ENCODE assay signal across 3 worm cellular contexts in the genomic region with DNA sequence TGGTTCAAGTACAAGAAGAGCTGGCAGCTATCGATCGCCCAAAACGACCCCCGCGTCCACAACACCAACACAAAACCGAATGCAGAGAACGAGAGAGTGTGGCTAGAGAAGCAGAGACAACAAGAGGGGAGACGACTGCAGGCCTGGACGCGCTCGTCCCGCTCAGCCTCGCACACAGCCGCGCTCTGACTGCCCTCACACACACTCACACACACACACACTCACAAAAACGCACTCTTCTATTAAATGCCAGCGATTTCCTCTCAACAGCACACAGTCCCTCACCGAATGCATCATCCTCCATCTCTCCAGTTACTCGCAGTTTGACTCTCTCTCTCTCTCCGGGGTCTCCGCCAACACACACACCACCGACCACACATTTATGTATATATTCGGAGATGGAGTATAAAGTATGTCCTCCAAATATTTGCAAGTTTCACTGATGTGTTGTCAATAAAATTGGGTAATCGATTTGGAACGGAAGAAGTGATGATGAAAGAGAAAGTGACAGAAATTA.
TF ChIP-seq lines count a peak whose summit lies in the region.

No protein-coding gene starts in this region.

TF ChIP-seq in whole organism, L1 larva, 84 proteins besides CTCF, POLR2A, EP300 and RAD21 (continued from another document and continues in another):
- TF ChIP-seq unc-86 (tag; optimal IDR thresholded peaks at IDR 0.05; lab: Kevin White, UChicago) (peak; percentile 91), mdl-1 (tag; optimal IDR thresholded peaks at IDR 0.05; lab: Kevin White, UChicago) (peak in 1 of 2 experiments; percentile 91), dpl-1 (GFP tag; optimal IDR thresholded peaks at IDR 0.05; lab: Kevin White, UChicago) (peak; percentile 52 to 63 (median 55)), grh-1 (GFP tag; IDR thresholded peaks at IDR 0.05; lab: Robert Waterston, UW) (0 out of 2 replicates have a peak, but pooled peaks have one; percentile 48), tbx-2 (tag; optimal IDR thresholded peaks at IDR 0.05; lab: Kevin White, UChicago) (peak; percentile 93), ces-1 (GFP tag; optimal IDR thresholded peaks at IDR 0.05; lab: Kevin White, UChicago) (peak; percentile 75), pqm-1 (tag; optimal IDR thresholded peaks at IDR 0.05; lab: Kevin White, UChicago) (peak; percentile 73), hlh-4 (tag; optimal IDR thresholded peaks at IDR 0.05; lab: Kevin White, UChicago) (no peak), nhr-85 (tag; lab: Kevin White, UChicago) (peak; percentile 95), nhr-84 (tag; optimal IDR thresholded peaks at IDR 0.05; lab: Kevin White, UChicago) (no peak), nhr-12 (tag; optimal IDR thresholded peaks at IDR 0.05; lab: Kevin White, UChicago) (no peak), ceh-90 (tag; optimal IDR thresholded peaks at IDR 0.05; lab: Kevin White, UChicago) (no peak), hlh-17 (GFP tag; optimal IDR thresholded peaks at IDR 0.05; lab: Kevin White, UChicago; ENCODE audit: borderline replicate concordance) (no peak), efl-3 (GFP tag; optimal IDR thresholded peaks at IDR 0.05; lab: Kevin White, UChicago) (no peak), nhr-237 (tag; optimal IDR thresholded peaks at IDR 0.05; lab: Kevin White, UChicago) (peak; percentile 88), lsy-2 (tag; optimal IDR thresholded peaks at IDR 0.05; lab: Kevin White, UChicago) (peak; percentile 72 to 91), ama-1 (optimal IDR thresholded peaks at IDR 0.05; lab: Kevin White, UChicago) (no peak), nhr-76 (tag; optimal IDR thresholded peaks at IDR 0.05; lab: Kevin White, UChicago) (no peak), ztf-11 (tag; optimal IDR thresholded peaks at IDR 0.05; lab: Kevin White, UChicago) (peak in 1 of 2 experiments; percentile 80), C16A3.4 (tag; optimal IDR thresholded peaks at IDR 0.05; lab: Kevin White, UChicago) (peak; percentile 95), pag-3 (tag; optimal IDR thresholded peaks at IDR 0.05; lab: Kevin White, UChicago; ENCODE audit: borderline replicate concordance, insufficient read depth) (peak; percentile 61), mep-1 (tag; optimal IDR thresholded peaks at IDR 0.05; lab: Kevin White, UChicago) (peak; percentile 85), C04F5.9 (tag; optimal IDR thresholded peaks at IDR 0.05; lab: Kevin White, UChicago) (peak; percentile 4), nhr-71 (tag; optimal IDR thresholded peaks at IDR 0.05; lab: Kevin White, UChicago) (peak; percentile 97), unc-62 (GFP tag; optimal IDR thresholded peaks at IDR 0.05; lab: Kevin White, UChicago) (no peak), pax-3 (tag; optimal IDR thresholded peaks at IDR 0.05; lab: Kevin White, UChicago) (peak; percentile 75), hpl-2 (GFP tag; optimal IDR thresholded peaks at IDR 0.05; lab: Kevin White, UChicago) (peak; percentile 75), alr-1 (tag; optimal IDR thresholded peaks at IDR 0.05; lab: Kevin White, UChicago; ENCODE audit: borderline replicate concordance) (no peak), irx-1 (tag; optimal IDR thresholded peaks at IDR 0.05; lab: Kevin White, UChicago) (peak; percentile 69), fkh-8 (tag; optimal IDR thresholded peaks at IDR 0.05; lab: Kevin White, UChicago) (peak; percentile 94), nhr-20 (tag; optimal IDR thresholded peaks at IDR 0.05; lab: Kevin White, UChicago) (peak; percentile 95), sptf-1 (tag; optimal IDR thresholded peaks at IDR 0.05; lab: Kevin White, UChicago) (no peak), lir-3 (tag; optimal IDR thresholded peaks at IDR 0.05; lab: Kevin White, UChicago; ENCODE audit: poor library complexity) (peak; percentile 89), snpc-4 (tag; optimal IDR thresholded peaks at IDR 0.05; lab: Kevin White, UChicago) (peak; percentile 18), nhr-19 (GFP tag; conservative IDR thresholded peaks at IDR 0.05; lab: Robert Waterston, UW) (peak; percentile 85), lin-13 (GFP tag; optimal IDR thresholded peaks at IDR 0.05; lab: Kevin White, UChicago) (peak; percentile 88), isw-1 (GFP tag; IDR thresholded peaks at IDR 0.05; lab: Robert Waterston, UW) (peak; percentile 77), nhr-90 (tag; optimal IDR thresholded peaks at IDR 0.05; lab: Kevin White, UChicago; ENCODE audit: poor library complexity) (peak; percentile 86), snu-23 (GFP tag; optimal IDR thresholded peaks at IDR 0.05; lab: Kevin White, UChicago) (peak; percentile 98), dsc-1 (tag; optimal IDR thresholded peaks at IDR 0.05; lab: Kevin White, UChicago) (peak; percentile 86)

TF ChIP-seq in whole organism, L3 larva, 47 proteins besides CTCF, POLR2A, EP300 and RAD21 (continued from another document):
- no peak for TF ChIP-seq ceh-16 (tag; optimal IDR thresholded peaks at IDR 0.05; lab: Kevin White, UChicago)
- no peak for TF ChIP-seq nhr-12 (tag; optimal IDR thresholded peaks at IDR 0.05; lab: Kevin White, UChicago)
- peak; percentile 76 for TF ChIP-seq ztf-4 (tag; optimal IDR thresholded peaks at IDR 0.05; lab: Kevin White, UChicago)
- TF ChIP-seq nhr-28 (tag; optimal IDR thresholded peaks at IDR 0.05; lab: Kevin White, UChicago): no peak
- TF ChIP-seq unc-39 (tag; optimal IDR thresholded peaks at IDR 0.05; lab: Kevin White, UChicago): no peak
- peak; percentile 95 for TF ChIP-seq nhr-25 (tag; optimal IDR thresholded peaks at IDR 0.05; lab: Kevin White, UChicago)
- peak; percentile 97 for TF ChIP-seq hmg-11 (tag; optimal IDR thresholded peaks at IDR 0.05; lab: Kevin White, UChicago)
- TF ChIP-seq ceh-82 (tag; optimal IDR thresholded peaks at IDR 0.05; lab: Kevin White, UChicago): peak; percentile 68
- TF ChIP-seq sea-2 (GFP tag; optimal IDR thresholded peaks at IDR 0.05; lab: Kevin White, UChicago): no peak
- TF ChIP-seq egl-27 (tag; optimal IDR thresholded peaks at IDR 0.05; lab: Kevin White, UChicago): peak; percentile 86
- TF ChIP-seq pha-4 (tag; optimal IDR thresholded peaks at IDR 0.05; lab: Kevin White, UChicago): peak; percentile 98
- TF ChIP-seq daf-12 (tag; optimal IDR thresholded peaks at IDR 0.05; lab: Kevin White, UChicago): no peak
- peak; percentile 86 for TF ChIP-seq tbx-2 (tag; optimal IDR thresholded peaks at IDR 0.05; lab: Kevin White, UChicago)
- TF ChIP-seq jun-1 (tag; optimal IDR thresholded peaks at IDR 0.05; lab: Kevin White, UChicago): peak; percentile 96
- TF ChIP-seq ama-1 (optimal IDR thresholded peaks at IDR 0.05; lab: Kevin White, UChicago): peak; percentile 29
- peak; percentile 60 for TF ChIP-seq zag-1 (tag; optimal IDR thresholded peaks at IDR 0.05; lab: Kevin White, UChicago)
- peak; percentile 87 for TF ChIP-seq nhr-11 (tag; optimal IDR thresholded peaks at IDR 0.05; lab: Kevin White, UChicago)
- TF ChIP-seq nhr-43 (tag; optimal IDR thresholded peaks at IDR 0.05; lab: Kevin White, UChicago; ENCODE audit: poor library complexity, severe bottlenecking): peak; percentile 76
- TF ChIP-seq fkh-10 (GFP tag; optimal IDR thresholded peaks at IDR 0.05; lab: Kevin White, UChicago): peak; percentile 67
- no peak for TF ChIP-seq nhr-77 (tag; optimal IDR thresholded peaks at IDR 0.05; lab: Kevin White, UChicago)
- TF ChIP-seq lsy-12 (tag; optimal IDR thresholded peaks at IDR 0.05; lab: Kevin White, UChicago): peak; percentile 92
- peak; percentile 93 for TF ChIP-seq fos-1 (tag; optimal IDR thresholded peaks at IDR 0.05; lab: Kevin White, UChicago)
- peak; percentile 80 for TF ChIP-seq ceh-28 (tag; optimal IDR thresholded peaks at IDR 0.05; lab: Kevin White, UChicago)
- TF ChIP-seq elt-2 (tag; optimal IDR thresholded peaks at IDR 0.05; lab: Kevin White, UChicago): peak; percentile 92
- peak; percentile 87 for TF ChIP-seq skn-1 (tag; optimal IDR thresholded peaks at IDR 0.05; lab: Kevin White, UChicago)
TF ChIP-seq in whole organism, L3 larva: peak in this region for 32.

TF ChIP-seq in whole organism, young adult, 124 proteins besides CTCF, POLR2A, EP300 and RAD21 (continued from another document and continues in another):
- TF ChIP-seq lin-26 (GFP tag; IDR thresholded peaks at IDR 0.05; lab: Robert Waterston, UW) (peak; percentile 79), ZK185.1 (tag; optimal IDR thresholded peaks at IDR 0.05; lab: Kevin White, UChicago; ENCODE audit: poor library complexity, severe bottlenecking) (peak; percentile 61), ztf-26 (tag; optimal IDR thresholded peaks at IDR 0.05; lab: Kevin White, UChicago) (peak; percentile 82), egl-44 (GFP tag; IDR thresholded peaks at IDR 0.05; lab: Robert Waterston, UW) (peak; percentile 88), C17E4.6 (GFP tag; IDR thresholded peaks at IDR 0.05; lab: Robert Waterston, UW) (peak; percentile 72; the same call in 1 of the 2 replicates), K11D2.4 (GFP tag; IDR thresholded peaks at IDR 0.05; lab: Robert Waterston, UW) (peak; percentile 76), ekl-4 (GFP tag; IDR thresholded peaks at IDR 0.05; lab: Robert Waterston, UW) (peak; percentile 73), die-1 (tag; optimal IDR thresholded peaks at IDR 0.05; lab: Kevin White, UChicago) (peak; percentile 54), madf-3 (GFP tag; IDR thresholded peaks at IDR 0.05; lab: Robert Waterston, UW) (no peak), Y79H2A.3 (GFP tag; conservative IDR thresholded peaks at IDR 0.05; lab: Robert Waterston, UW) (no peak), ets-4 (GFP tag; optimal IDR thresholded peaks at IDR 0.05; lab: Kevin White, UChicago) (peak; percentile 37), rpc-1 (optimal IDR thresholded peaks at IDR 0.05; lab: Kevin White, UChicago) (no peak), rpc-1 (tag; optimal IDR thresholded peaks at IDR 0.05; lab: Kevin White, UChicago) (no peak), madf-8 (GFP tag; conservative IDR thresholded peaks at IDR 0.05; lab: Robert Waterston, UW) (no peak), tbp1 (GFP tag; optimal IDR thresholded peaks at IDR 0.05; lab: Kevin White, UChicago) (no peak), F57A8.1 (GFP tag; optimal IDR thresholded peaks at IDR 0.05; lab: Kevin White, UChicago) (no peak), fkh-3 (tag; optimal IDR thresholded peaks at IDR 0.05; lab: Kevin White, UChicago) (no peak), hlh-12 (tag; optimal IDR thresholded peaks at IDR 0.05; lab: Kevin White, UChicago) (no peak), snpc-4 (GFP tag; optimal IDR thresholded peaks at IDR 0.05; lab: Kevin White, UChicago) (peak; percentile 55), snpc-4 (tag; optimal IDR thresholded peaks at IDR 0.05; lab: Kevin White, UChicago) (peak; percentile 56 to 76 (median 62)), let-607 (tag; optimal IDR thresholded peaks at IDR 0.05; lab: Kevin White, UChicago) (peak; percentile 72 to 75), attf-3 (GFP tag; conservative IDR thresholded peaks at IDR 0.05; lab: Robert Waterston, UW) (0 out of 2 replicates have a peak, but pooled peaks have one; percentile 30), F33H1.4 (GFP tag; IDR thresholded peaks at IDR 0.05; lab: Robert Waterston, UW) (0 out of 2 replicates have a peak, but pooled peaks have one; percentile 8), hmg-1.2 (GFP tag; IDR thresholded peaks at IDR 0.05; lab: Robert Waterston, UW) (peak; percentile 86), unc-130 (GFP tag; optimal IDR thresholded peaks at IDR 0.05; lab: Kevin White, UChicago) (no peak), gei-17 (GFP tag; optimal IDR thresholded peaks at IDR 0.05; lab: Kevin White, UChicago) (peak; percentile 87), chd-7 (tag; optimal IDR thresholded peaks at IDR 0.05; lab: Kevin White, UChicago) (peak; percentile 88), lag-1 (GFP tag; IDR thresholded peaks at IDR 0.05; lab: Robert Waterston, UW) (no peak), Y53F4B.3 (GFP tag; IDR thresholded peaks at IDR 0.05; lab: Robert Waterston, UW) (no peak), snpc-3.4 (tag; optimal IDR thresholded peaks at IDR 0.05; lab: Kevin White, UChicago) (peak; percentile 4), egrh-3 (GFP tag; IDR thresholded peaks at IDR 0.05; lab: Robert Waterston, UW) (peak; percentile 76), pha-4 (tag; optimal IDR thresholded peaks at IDR 0.05; lab: Kevin White, UChicago) (peak; percentile 94), ztf-3 (GFP tag; optimal IDR thresholded peaks at IDR 0.05; lab: Kevin White, UChicago) (peak; percentile 74), atf-7 (tag; optimal IDR thresholded peaks at IDR 0.05; lab: Kevin White, UChicago) (peak; percentile 76), lin-35 (GFP tag; optimal IDR thresholded peaks at IDR 0.05; lab: Kevin White, UChicago) (peak in 1 of 3 experiments; percentile 69), xnd-1 (tag; optimal IDR thresholded peaks at IDR 0.05; lab: Kevin White, UChicago) (no peak), tlf-1 (GFP tag; optimal IDR thresholded peaks at IDR 0.05; lab: Kevin White, UChicago) (peak; percentile 56), Y53G8AR.9 (GFP tag; conservative IDR thresholded peaks at IDR 0.05; lab: Robert Waterston, UW) (0 out of 2 replicates have a peak, but pooled peaks have one; percentile 44), B0261.1 (tag; optimal IDR thresholded peaks at IDR 0.05; lab: Kevin White, UChicago) (peak; percentile 13), snpc-1.1 (tag; optimal IDR thresholded peaks at IDR 0.05; lab: Kevin White, UChicago; ENCODE audit: insufficient read depth) (peak; percentile 23), ccch-3 (GFP tag; optimal IDR thresholded peaks at IDR 0.05; lab: Kevin White, UChicago) (no peak), hrde-1 (tag; optimal IDR thresholded peaks at IDR 0.05; lab: Kevin White, UChicago; ENCODE audit: borderline replicate concordance) (no peak), C06A6.2 (GFP tag; conservative IDR thresholded peaks at IDR 0.05; lab: Robert Waterston, UW) (peak; percentile 72), mel-28 (tag; optimal IDR thresholded peaks at IDR 0.05; lab: Kevin White, UChicago; ENCODE audit: borderline replicate concordance) (no peak), F39B2.1 (GFP tag; IDR thresholded peaks at IDR 0.05; lab: Robert Waterston, UW) (no peak), nfyb-1 (GFP tag; IDR thresholded peaks at IDR 0.05; lab: Robert Waterston, UW) (peak; percentile 74), T07F8.4 (tag; optimal IDR thresholded peaks at IDR 0.05; lab: Kevin White, UChicago) (peak; percentile 67), ceh-91 (GFP tag; IDR thresholded peaks at IDR 0.05; lab: Robert Waterston, UW) (no peak), let-526 (GFP tag; IDR thresholded peaks at IDR 0.05; lab: Robert Waterston, UW) (peak; percentile 80; the same call in 1 of the 2 replicates), hmg-20 (GFP tag; IDR thresholded peaks at IDR 0.05; lab: Robert Waterston, UW) (0 out of 2 replicates have a peak, but pooled peaks have one; percentile 31), hsf-1 (GFP tag; IDR thresholded peaks at IDR 0.05; lab: Robert Waterston, UW) (no peak), ztf-18 (tag; optimal IDR thresholded peaks at IDR 0.05; lab: Kevin White, UChicago) (peak; percentile 63), B0035.1 (tag; optimal IDR thresholded peaks at IDR 0.05; lab: Kevin White, UChicago) (no peak), ceh-58 (GFP tag; IDR thresholded peaks at IDR 0.05; lab: Robert Waterston, UW) (no peak), F37B4.10 (GFP tag; IDR thresholded peaks at IDR 0.05; lab: Robert Waterston, UW) (no peak), nfya-1 (tag; optimal IDR thresholded peaks at IDR 0.05; lab: Kevin White, UChicago; ENCODE audit: borderline replicate concordance, insufficient read depth) (no peak), B0336.3 (GFP tag; IDR thresholded peaks at IDR 0.05; lab: Robert Waterston, UW) (peak; percentile 93), nhr-27 (tag; optimal IDR thresholded peaks at IDR 0.05; lab: Kevin White, UChicago) (peak; percentile 42), nhr-80 (tag; optimal IDR thresholded peaks at IDR 0.05; lab: Kevin White, UChicago) (peak; percentile 95), nfya-2 (GFP tag; IDR thresholded peaks at IDR 0.05; lab: Robert Waterston, UW) (no peak), him-1 (tag; optimal IDR thresholded peaks at IDR 0.05; lab: Kevin White, UChicago) (no peak), ztf-25 (GFP tag; IDR thresholded peaks at IDR 0.05; lab: Robert Waterston, UW) (no peak), nhr-120 (GFP tag; IDR thresholded peaks at IDR 0.05; lab: Robert Waterston, UW) (no peak), T26A5.8 (tag; optimal IDR thresholded peaks at IDR 0.05; lab: Kevin White, UChicago) (no peak), attf-5 (GFP tag; optimal IDR thresholded peaks at IDR 0.05; lab: Kevin White, UChicago) (peak; percentile 94), F55B11.4 (tag; optimal IDR thresholded peaks at IDR 0.05; lab: Kevin White, UChicago; ENCODE audit: borderline replicate concordance, insufficient read depth) (no peak)
